Worm (Caenorhabditis elegans) whole organism, L4 larva: Measurements from ENCODE around the gene F45D3.1.
A peak's percentile ranks its signal among the peaks of the same experiment; 100 is the strongest.

Experiments
- F26F4.8 ChIP-seq: fragments of 200-800 bp; sonication (Bioruptor generic); conservative IDR thresholded peaks from 2 replicates; pipeline ENCODE4 v1.3.6; 2022; ENCODE audit warnings: missing genetic modification characterization, missing compliant biosample characterization
- T20F7.1 ChIP-seq: fragments of 200-800 bp; sonication (Bioruptor generic); optimal IDR thresholded peaks from 2 replicates; lab custom pipeline; 2018; ENCODE audit warnings: mild to moderate bottlenecking, missing genetic modification characterization, missing compliant biosample characterization
- T26A8.4 ChIP-seq: fragments of 200-800 bp; sonication (Bioruptor generic); IDR thresholded peaks from 2 replicates; pipeline ENCODE4 v1.3.6; 2022; ENCODE audit warnings: missing genetic modification characterization, missing compliant biosample characterization
- Y105C5A.15 ChIP-seq: fragments of 200-800 bp; sonication (Bioruptor generic); IDR thresholded peaks from 2 replicates; pipeline ENCODE4 v1.3.6; 2022; ENCODE audit warnings: missing genetic modification characterization, missing compliant biosample characterization
- ZK546.5 ChIP-seq, 2 experiments: sonication (generic microtip); optimal IDR thresholded peaks; 2 replicates each; lab custom pipeline; 2017; ENCODE audit warnings: missing biosample characterization in 2 of 2, missing genetic modification characterization in 2 of 2
- aha-1 ChIP-seq: fragments of 150-350 bp; peaks from one replicate; lab custom pipeline; 2014; ENCODE audit warnings: missing biosample characterization, missing genetic modification characterization
- aly-2 ChIP-seq: sonication (generic microtip); optimal IDR thresholded peaks from 2 replicates; lab custom pipeline; 2018; ENCODE audit warnings: missing biosample characterization, missing genetic modification characterization
- ama-1 ChIP-seq: fragments of 150-350 bp; optimal IDR thresholded peaks from 2 replicates; lab custom pipeline; 2014; ENCODE audit warnings: inconsistent platforms, mixed read lengths
- attf-4 ChIP-seq: sonication (generic microtip); optimal IDR thresholded peaks from 3 replicates; lab custom pipeline; 2017; ENCODE audit warnings: missing biosample characterization, missing genetic modification characterization
- ceh-62 ChIP-seq: sonication (generic microtip); optimal IDR thresholded peaks from 2 replicates; lab custom pipeline; 2017; ENCODE audit warnings: missing biosample characterization, missing genetic modification characterization
- ctbp-1 ChIP-seq: fragments of 200-800 bp; sonication (Bioruptor generic); IDR thresholded peaks from 2 replicates; pipeline ENCODE4 v1.3.6; 2022; ENCODE audit warnings: missing genetic modification reagents, missing genetic modification characterization, missing compliant biosample characterization
- daf-16 ChIP-seq, 3 experiments: sonication (generic microtip); optimal IDR thresholded peaks; 2 replicates each; lab custom pipeline; 2016 to 2017; ENCODE audit warnings: missing genetic modification characterization in 3 of 3, missing genetic modification reagents in 3 of 3, mild to moderate bottlenecking in 2 of 3, missing compliant biosample characterization in 2 of 3, missing biosample characterization in 1 of 3, moderate library complexity in 1 of 3
- dmd-6 ChIP-seq: fragments of 200-800 bp; sonication (Bioruptor generic); IDR thresholded peaks from 2 replicates; pipeline ENCODE4 v1.3.6; 2022; ENCODE audit warnings: missing genetic modification reagents, missing genetic modification characterization, missing compliant biosample characterization
- egl-43 ChIP-seq: fragments of 200-800 bp; sonication (Bioruptor generic); IDR thresholded peaks from 2 replicates; pipeline ENCODE4 v1.3.6; 2022; ENCODE audit warnings: missing genetic modification reagents, missing genetic modification characterization, missing compliant biosample characterization
- hif-1 ChIP-seq, 2 experiments: sonication (generic microtip); optimal IDR thresholded peaks; 2 replicates each; lab custom pipeline; 2016 to 2017; ENCODE audit warnings: missing compliant biosample characterization in 2 of 2, missing genetic modification characterization in 2 of 2, missing genetic modification reagents in 2 of 2, missing genotype in 2 of 2, mild to moderate bottlenecking in 1 of 2
- hlh-11 ChIP-seq: fragments of 200-800 bp; sonication (Bioruptor generic); optimal IDR thresholded peaks from 2 replicates; lab custom pipeline; 2018; ENCODE audit warnings: mild to moderate bottlenecking, missing genetic modification characterization, missing compliant biosample characterization
- hlh-30 ChIP-seq: sonication (generic microtip); optimal IDR thresholded peaks from 2 replicates; lab custom pipeline; 2017; ENCODE audit warnings: antibody characterized with exemption, mild to moderate bottlenecking, missing genetic modification characterization, missing compliant biosample characterization; ENCODE audit not compliant: insufficient read depth
- hmg-1.1 ChIP-seq: fragments of 200-800 bp; sonication (Bioruptor generic); IDR thresholded peaks from 2 replicates; pipeline ENCODE4 v1.3.6; 2022; ENCODE audit warnings: missing genetic modification reagents, missing genetic modification characterization, missing compliant biosample characterization
- jun-1 ChIP-seq: fragments of 150-350 bp; optimal IDR thresholded peaks from 2 replicates; lab custom pipeline; 2014; ENCODE audit warnings: missing biosample characterization, missing genetic modification reagents, missing genetic modification characterization
- lim-7 ChIP-seq: fragments of 200-800 bp; sonication (Bioruptor generic); IDR thresholded peaks from 2 replicates; pipeline ENCODE4 v1.3.6; 2022; ENCODE audit warnings: missing genetic modification characterization, missing compliant biosample characterization
- lin-1 ChIP-seq: fragments of 200-800 bp; sonication (Bioruptor generic); IDR thresholded peaks from 2 replicates; pipeline ENCODE4 v1.3.6; 2022; ENCODE audit warnings: missing genetic modification reagents, missing genetic modification characterization, missing compliant biosample characterization
- lin-29 ChIP-seq: fragments of 200-800 bp; sonication (Bioruptor generic); IDR thresholded peaks from 2 replicates; pipeline ENCODE4 v1.3.6; 2022; ENCODE audit warnings: missing genetic modification reagents, missing genetic modification characterization, missing compliant biosample characterization
- mdl-1 ChIP-seq, 2 experiments: fragments of 150-350 bp in 1 of 2; sonication (generic microtip) in 1 of 2; optimal IDR thresholded peaks; 2 replicates each; lab custom pipeline; 2014 to 2017; ENCODE audit warnings: missing biosample characterization in 2 of 2, missing genetic modification characterization in 2 of 2
- mdt-29 ChIP-seq: fragments of 200-800 bp; sonication (Bioruptor generic); IDR thresholded peaks from 2 replicates; pipeline ENCODE4 v1.3.6; 2022; ENCODE audit warnings: missing genetic modification reagents, missing genetic modification characterization, missing compliant biosample characterization
- mxl-2 ChIP-seq: fragments of 200-800 bp; sonication (Bioruptor generic); conservative IDR thresholded peaks from 2 replicates; pipeline ENCODE4 v1.3.6; 2022; ENCODE audit warnings: missing genetic modification reagents, missing genetic modification characterization, missing compliant biosample characterization
- mxl-3 ChIP-seq: fragments of 200-800 bp; sonication (Bioruptor generic); optimal IDR thresholded peaks from 2 replicates; lab custom pipeline; 2018; ENCODE audit warnings: mild to moderate bottlenecking, missing genetic modification characterization, missing compliant biosample characterization
- nhr-102 ChIP-seq: sonication (generic microtip); optimal IDR thresholded peaks from 2 replicates; lab custom pipeline; 2016; ENCODE audit warnings: mild to moderate bottlenecking, missing genetic modification characterization, moderate library complexity, missing compliant biosample characterization
- nhr-111 ChIP-seq: fragments of 200-800 bp; sonication (Bioruptor generic); optimal IDR thresholded peaks from 2 replicates; lab custom pipeline; 2018; ENCODE audit warnings: mild to moderate bottlenecking, missing genetic modification characterization, missing compliant biosample characterization
- nhr-28 ChIP-seq: fragments of 150-350 bp; optimal IDR thresholded peaks from 2 replicates; lab custom pipeline; 2014; ENCODE audit warnings: missing biosample characterization, missing genetic modification characterization
- nhr-6 ChIP-seq: fragments of 150-350 bp; optimal IDR thresholded peaks from 2 replicates; lab custom pipeline; 2014; ENCODE audit warnings: missing biosample characterization, missing genetic modification characterization
- nhr-77 ChIP-seq: fragments of 150-350 bp; optimal IDR thresholded peaks from 2 replicates; lab custom pipeline; 2014; ENCODE audit warnings: missing biosample characterization, missing genetic modification characterization
- pha-4 ChIP-seq, 2 experiments: fragments of 150-350 bp in 1 of 2; fragments of 200-800 bp in 1 of 2; sonication (Bioruptor generic) in 1 of 2; IDR thresholded peaks in 1 of 2; optimal IDR thresholded peaks in 1 of 2; 2 replicates each; pipeline versions ENCODE4 v1.3.6 to Lab custom; 2014 to 2022; ENCODE audit warnings: missing genetic modification characterization in 2 of 2, missing genetic modification reagents in 2 of 2, missing biosample characterization in 1 of 2, missing compliant biosample characterization in 1 of 2
- php-3 ChIP-seq: fragments of 200-800 bp; sonication (Bioruptor generic); IDR thresholded peaks from 2 replicates; pipeline ENCODE4 v1.3.6; 2022; ENCODE audit warnings: missing genetic modification reagents, missing genetic modification characterization, missing compliant biosample characterization
- rbr-2 ChIP-seq: sonication (generic microtip); optimal IDR thresholded peaks from 2 replicates; lab custom pipeline; 2016; ENCODE audit warnings: missing genotype, missing genetic modification characterization, missing compliant biosample characterization
- saeg-2 ChIP-seq: fragments of 200-800 bp; sonication (Bioruptor generic); IDR thresholded peaks from 2 replicates; pipeline ENCODE4 v1.3.6; 2022; ENCODE audit warnings: missing genetic modification reagents, missing genetic modification characterization, missing compliant biosample characterization
- set-16 ChIP-seq: fragments of 200-800 bp; sonication (Bioruptor generic); IDR thresholded peaks from 2 replicates; pipeline ENCODE4 v1.3.6; 2022; ENCODE audit warnings: missing genetic modification reagents, missing genetic modification characterization, missing compliant biosample characterization
- skn-1 ChIP-seq: fragments of 150-350 bp; optimal IDR thresholded peaks from 2 replicates; lab custom pipeline; 2014; ENCODE audit warnings: missing biosample characterization, missing genetic modification characterization
- spr-3 ChIP-seq: fragments of 200-800 bp; sonication (Bioruptor generic); optimal IDR thresholded peaks from 2 replicates; lab custom pipeline; 2018; ENCODE audit warnings: mild to moderate bottlenecking, missing genetic modification characterization, missing compliant biosample characterization
- unc-130 ChIP-seq: sonication (generic microtip); optimal IDR thresholded peaks from 2 replicates; lab custom pipeline; 2016; ENCODE audit warnings: missing genetic modification reagents, missing genetic modification characterization, missing compliant biosample characterization
- unc-62 ChIP-seq, 3 experiments: fragments of 150-350 bp in 1 of 3; sonication (generic microtip); optimal IDR thresholded peaks in 2 of 3; peaks in 1 of 3; 1 replicate in 1 of 3; 2 replicates in 2 of 3; lab custom pipeline; 2014 to 2017; ENCODE audit warnings: missing biosample characterization in 3 of 3, missing genetic modification characterization in 3 of 3, missing genetic modification reagents in 3 of 3, missing genotype in 1 of 3
- zag-1 ChIP-seq: fragments of 150-350 bp; optimal IDR thresholded peaks from 2 replicates; lab custom pipeline; 2014; ENCODE audit warnings: missing biosample characterization, missing genetic modification characterization
- zfp-3 ChIP-seq: fragments of 200-800 bp; sonication (Bioruptor generic); conservative IDR thresholded peaks from 2 replicates; pipeline ENCODE4 v1.3.6; 2022; ENCODE audit warnings: missing genetic modification reagents, missing genetic modification characterization, missing compliant biosample characterization

F45D3.1 gene

DNA sequence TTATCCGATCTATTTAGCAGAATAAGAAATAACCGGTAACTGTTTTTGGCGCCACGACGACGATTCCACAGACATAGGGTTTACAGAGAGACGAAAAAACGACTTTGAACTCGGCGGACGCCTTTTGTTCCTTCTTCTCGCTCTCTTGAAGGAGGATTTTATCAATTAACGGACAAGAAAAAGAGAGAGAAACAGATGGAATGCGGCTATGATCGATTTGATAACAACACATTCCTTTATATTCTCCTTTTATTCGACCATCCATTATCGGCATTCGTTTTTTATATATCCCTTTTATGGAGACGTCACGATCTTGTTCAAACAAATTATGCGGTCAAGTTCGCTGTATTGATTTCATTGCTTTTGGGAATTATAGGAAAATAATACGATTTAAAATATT is 22.0 kb downstream of the F45D3.1 start (continued):
- TF ChIP-seq T20F7.1 (GFP tag; lab: Kevin White, UChicago) (no peak), pha-4 (GFP tag; IDR thresholded peaks at IDR 0.05; lab: Robert Waterston, UW) (no peak), pha-4 (tag; optimal IDR thresholded peaks at IDR 0.05; lab: Kevin White, UChicago) (no peak), nhr-102 (tag; lab: Kevin White, UChicago) (peak; percentile 54), hlh-11 (tag; lab: Kevin White, UChicago) (peak; percentile 46)
- TF ChIP-seq, all 104 proteins: peak for 13

DNA sequence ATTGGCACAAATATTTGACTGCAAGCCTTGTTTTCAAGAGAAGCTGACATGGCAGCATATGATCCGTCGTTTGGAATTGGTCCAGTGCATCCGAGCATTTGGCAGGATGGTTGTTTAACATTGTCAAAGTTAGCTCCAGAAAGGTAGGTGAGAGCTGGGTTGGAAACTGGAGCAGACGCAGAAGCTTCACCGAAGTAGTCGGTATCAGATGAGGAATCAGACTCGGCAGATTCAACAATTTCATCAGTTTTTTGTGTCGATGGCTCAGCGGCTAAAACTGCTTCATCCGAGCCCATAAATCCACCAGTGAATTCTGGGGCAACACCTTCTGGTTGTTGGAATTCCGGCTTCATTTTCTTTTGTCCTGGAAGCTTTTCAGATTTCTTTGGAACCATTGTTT is 22.7 kb downstream of the F45D3.1 start:
- TF ChIP-seq nhr-6 (tag; lab: Kevin White, UChicago) (peak; percentile 29), ctbp-1 (GFP tag; lab: Robert Waterston, UW) (no peak), unc-62 (GFP tag; optimal IDR thresholded peaks at IDR 0.05 in 1 of 2; lab: Kevin White, UChicago) (peak in 1 of 2 experiments; percentile 39), unc-62 (tag; optimal IDR thresholded peaks at IDR 0.05; lab: Kevin White, UChicago) (no peak), aha-1 (tag; lab: Kevin White, UChicago) (peak; percentile 68), skn-1 (no peak), lim-7 (GFP tag; lab: Robert Waterston, UW) (0 out of 2 replicates have a peak, but pooled peaks have one; percentile 20), ZK546.5 (tag; optimal IDR thresholded peaks at IDR 0.05; lab: Kevin White, UChicago) (no peak), rbr-2 (tag; lab: Kevin White, UChicago) (no peak), ama-1 (lab: Kevin White, UChicago) (peak; percentile 71), zag-1 (no peak), lin-1 (GFP tag; lab: Robert Waterston, UW) (no peak), aly-2 (no peak), egl-43 (GFP tag; lab: Robert Waterston, UW) (0 out of 2 replicates have a peak, but pooled peaks have one; percentile 26), spr-3 (GFP tag; lab: Kevin White, UChicago) (peak; percentile 18)

DNA sequence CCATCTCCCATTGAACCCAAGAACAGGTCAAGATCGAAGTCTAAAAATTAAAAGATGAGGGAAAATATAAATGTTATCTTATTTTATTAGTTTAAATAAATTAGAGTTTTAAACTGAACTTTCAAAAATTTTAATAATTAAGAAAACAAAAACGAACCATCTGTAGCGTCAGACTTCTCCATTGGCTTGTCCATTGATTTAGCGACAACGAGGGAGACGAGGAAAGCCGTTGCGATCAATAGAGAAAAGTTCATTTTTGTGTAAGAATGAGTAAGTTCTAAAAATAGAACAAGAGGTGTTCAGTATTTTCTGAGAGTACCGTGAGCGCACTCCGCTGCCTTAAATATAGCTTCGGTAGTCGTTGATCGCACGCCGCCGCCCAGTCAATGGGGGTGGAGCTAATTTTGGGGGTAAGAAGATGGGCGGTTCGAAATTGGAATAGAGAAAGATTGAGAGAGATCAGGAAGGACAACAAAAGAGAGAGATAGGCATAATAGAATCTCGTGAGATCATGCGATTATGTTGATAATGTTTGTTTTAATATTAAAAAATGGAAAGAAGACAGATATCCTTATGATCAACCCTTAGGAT is 23.3 kb downstream of the F45D3.1 start, which contains the start of gene F45D3.3:
Gene F45D3.3 (minus strand): TSS at position 350 of the 591 bp plus-strand sequence.
- TF ChIP-seq F26F4.8 (GFP tag; lab: Robert Waterston, UW) (no peak), lin-29 (GFP tag; lab: Robert Waterston, UW) (no peak), aly-2 (no peak), zag-1 (no peak), php-3 (GFP tag; lab: Robert Waterston, UW) (0 out of 2 replicates have a peak, but pooled peaks have one; percentile 31), nhr-28 (tag; lab: Kevin White, UChicago) (peak; percentile 30), rbr-2 (tag; lab: Kevin White, UChicago) (no peak), Y105C5A.15 (GFP tag; lab: Robert Waterston, UW) (no peak), mxl-3 (GFP tag; lab: Kevin White, UChicago) (peak; percentile 28), jun-1 (tag; lab: Kevin White, UChicago) (no peak), hlh-30 (tag; lab: Kevin White, UChicago) (peak; percentile 13), dmd-6 (GFP tag; lab: Robert Waterston, UW) (no peak), attf-4 (no peak), hlh-11 (tag; lab: Kevin White, UChicago) (peak; percentile 48), mdl-1 (tag; optimal IDR thresholded peaks at IDR 0.05; lab: Kevin White, UChicago) (peak; percentile 18 to 58), hmg-1.1 (no peak), T26A8.4 (GFP tag; lab: Robert Waterston, UW) (no peak), hif-1 (tag; optimal IDR thresholded peaks at IDR 0.05; lab: Kevin White, UChicago) (no peak), daf-16 (GFP tag; optimal IDR thresholded peaks at IDR 0.05; lab: Kevin White, UChicago) (no peak), daf-16 (tag; optimal IDR thresholded peaks at IDR 0.05; lab: Kevin White, UChicago) (no peak), ceh-62 (tag; lab: Kevin White, UChicago) (no peak), unc-62 (GFP tag; optimal IDR thresholded peaks at IDR 0.05 in 1 of 2; lab: Kevin White, UChicago) (no peak), unc-62 (tag; optimal IDR thresholded peaks at IDR 0.05; lab: Kevin White, UChicago) (no peak), unc-130 (no peak), nhr-77 (no peak), nhr-111 (GFP tag; lab: Kevin White, UChicago) (no peak), saeg-2 (GFP tag; lab: Robert Waterston, UW) (no peak), ama-1 (lab: Kevin White, UChicago) (peak; percentile 93), zfp-3 (GFP tag; lab: Robert Waterston, UW) (no peak), mxl-2 (GFP tag; lab: Robert Waterston, UW) (no peak), mdt-29 (GFP tag; lab: Robert Waterston, UW) (no peak), set-16 (no peak)
